Worm (Caenorhabditis elegans) whole organism, mixed stage, embryonic: ENCODE measurements around the gene gtf-2H1.

ENCODE experiments used
- M03D4.4 ChIP-seq: sonication (generic microtip); optimal IDR thresholded peaks from 2 replicates; lab custom pipeline; 2017; ENCODE audit warnings: mild to moderate bottlenecking, missing genetic modification characterization, missing compliant biosample characterization
- bed-3 ChIP-seq: fragments of 200-800 bp; sonication (Bioruptor generic); optimal IDR thresholded peaks from 3 replicates; lab custom pipeline; 2018; ENCODE audit warnings: mild to moderate bottlenecking, missing genetic modification characterization, moderate library complexity, missing compliant biosample characterization
- blmp-1 ChIP-seq: fragments of 150-350 bp; optimal IDR thresholded peaks from 2 replicates; lab custom pipeline; 2014; ENCODE audit warnings: missing biosample characterization, missing genetic modification characterization
- ceh-39 ChIP-seq: fragments of 150-350 bp; optimal IDR thresholded peaks from 2 replicates; lab custom pipeline; 2014; ENCODE audit warnings: missing biosample characterization, missing genetic modification characterization
- ceh-43 ChIP-seq: fragments of 200-800 bp; sonication (Bioruptor generic); optimal IDR thresholded peaks from 2 replicates; lab custom pipeline; 2018; ENCODE audit warnings: mild to moderate bottlenecking, missing genetic modification characterization, moderate library complexity, missing compliant biosample characterization
- ceh-83 ChIP-seq: fragments of 200-800 bp; sonication (Bioruptor generic); optimal IDR thresholded peaks from 2 replicates; lab custom pipeline; 2018; ENCODE audit warnings: mild to moderate bottlenecking, missing genetic modification characterization, missing compliant biosample characterization
- ces-1 ChIP-seq: fragments of 150-350 bp; optimal IDR thresholded peaks from 2 replicates; lab custom pipeline; 2014; ENCODE audit warnings: missing biosample characterization, missing genetic modification reagents, missing genetic modification characterization
- cnd-1 ChIP-seq: fragments of 200-800 bp; sonication (Bioruptor generic); optimal IDR thresholded peaks from 2 replicates; lab custom pipeline; 2018; ENCODE audit warnings: mild to moderate bottlenecking, missing genetic modification characterization, missing compliant biosample characterization
- drap-1 ChIP-seq: fragments of 200-800 bp; sonication (Bioruptor generic); optimal IDR thresholded peaks from 3 replicates; lab custom pipeline; 2018; ENCODE audit warnings: mild to moderate bottlenecking, missing genetic modification characterization, missing compliant biosample characterization
- elt-1 ChIP-seq: sonication (generic microtip); optimal IDR thresholded peaks from 2 replicates; lab custom pipeline; 2017; ENCODE audit warnings: missing genetic modification characterization, mild to moderate bottlenecking, missing compliant biosample characterization, antibody characterized with exemption, moderate library complexity, borderline replicate concordance; ENCODE audit not compliant: insufficient read depth
- elt-3 ChIP-seq: fragments of 150-350 bp; optimal IDR thresholded peaks from 2 replicates; lab custom pipeline; 2014; ENCODE audit warnings: missing biosample characterization, missing genetic modification characterization
- flh-1 ChIP-seq: fragments of 200-800 bp; sonication (Bioruptor generic); optimal IDR thresholded peaks from 2 replicates; lab custom pipeline; 2018; ENCODE audit warnings: mild to moderate bottlenecking, missing genetic modification characterization, moderate library complexity, missing compliant biosample characterization
- ham-2 ChIP-seq: fragments of 200-800 bp; sonication (Bioruptor generic); optimal IDR thresholded peaks from 2 replicates; lab custom pipeline; 2018; ENCODE audit warnings: mild to moderate bottlenecking, missing genetic modification characterization, missing compliant biosample characterization
- hlh-1 ChIP-seq: fragments of 150-350 bp; optimal IDR thresholded peaks from 2 replicates; lab custom pipeline; 2014; ENCODE audit warnings: missing biosample characterization, missing genetic modification reagents, missing genetic modification characterization
- lin-13 ChIP-seq: fragments of 150-350 bp; optimal IDR thresholded peaks from 2 replicates; lab custom pipeline; 2014; ENCODE audit warnings: missing biosample characterization, missing genetic modification characterization
- lin-32 ChIP-seq: fragments of 200-800 bp; sonication (Bioruptor generic); optimal IDR thresholded peaks from 2 replicates; lab custom pipeline; 2018; ENCODE audit warnings: mild to moderate bottlenecking, missing genetic modification characterization, missing compliant biosample characterization
- lsy-2 ChIP-seq: fragments of 150-350 bp; optimal IDR thresholded peaks from 2 replicates; lab custom pipeline; 2014; ENCODE audit warnings: missing biosample characterization, missing genetic modification characterization
- mab-5 ChIP-seq: fragments of 150-350 bp; optimal IDR thresholded peaks from 2 replicates; lab custom pipeline; 2014; ENCODE audit warnings: missing biosample characterization, missing genetic modification characterization
- mep-1 ChIP-seq: fragments of 150-350 bp; optimal IDR thresholded peaks from 2 replicates; lab custom pipeline; 2017; ENCODE audit warnings: missing biosample characterization, missing genetic modification reagents, missing genetic modification characterization, inconsistent platforms
- mls-2 ChIP-seq: sonication (generic microtip); optimal IDR thresholded peaks from 2 replicates; lab custom pipeline; 2016; ENCODE audit warnings: mild to moderate bottlenecking, missing genetic modification characterization, moderate library complexity, missing compliant biosample characterization
- nhr-12 ChIP-seq: fragments of 150-350 bp; optimal IDR thresholded peaks from 2 replicates; lab custom pipeline; 2014; ENCODE audit warnings: missing biosample characterization, missing genetic modification characterization
- nhr-2 ChIP-seq: fragments of 150-350 bp; optimal IDR thresholded peaks from 2 replicates; lab custom pipeline; 2014; ENCODE audit warnings: missing biosample characterization, missing genetic modification characterization
- nhr-237 ChIP-seq: fragments of 150-350 bp; optimal IDR thresholded peaks from 2 replicates; lab custom pipeline; 2014; ENCODE audit warnings: missing biosample characterization, missing genetic modification characterization
- nhr-28 ChIP-seq: fragments of 150-350 bp; optimal IDR thresholded peaks from 2 replicates; lab custom pipeline; 2014; ENCODE audit warnings: missing biosample characterization, missing genetic modification characterization
- nhr-76 ChIP-seq: sonication (generic microtip); optimal IDR thresholded peaks from 2 replicates; lab custom pipeline; 2017; ENCODE audit warnings: missing biosample characterization, missing genetic modification characterization
- pha-4 ChIP-seq: fragments of 150-350 bp; optimal IDR thresholded peaks from 2 replicates; lab custom pipeline; 2018; ENCODE audit warnings: missing biosample characterization, missing genetic modification reagents, missing genetic modification characterization
- sem-2 ChIP-seq: fragments of 200-800 bp; sonication (Bioruptor generic); optimal IDR thresholded peaks from 2 replicates; lab custom pipeline; 2018; ENCODE audit warnings: mild to moderate bottlenecking, missing genetic modification characterization, missing compliant biosample characterization
- snpc-4 ChIP-seq: fragments of 150-350 bp; optimal IDR thresholded peaks from 2 replicates; lab custom pipeline; 2014; ENCODE audit warnings: missing biosample characterization, missing genetic modification characterization
- sptf-1 ChIP-seq: sonication (generic microtip); optimal IDR thresholded peaks from 2 replicates; lab custom pipeline; 2017; ENCODE audit warnings: mild to moderate bottlenecking, missing genetic modification characterization, moderate library complexity, missing compliant biosample characterization
- tbx-8 ChIP-seq: fragments of 200-800 bp; sonication (Bioruptor generic); optimal IDR thresholded peaks from 2 replicates; lab custom pipeline; 2018; ENCODE audit warnings: mild to moderate bottlenecking, missing genetic modification characterization, moderate library complexity, missing compliant biosample characterization
- unc-120 ChIP-seq: sonication (generic microtip); optimal IDR thresholded peaks from 2 replicates; lab custom pipeline; 2017; ENCODE audit warnings: missing genetic modification characterization, missing compliant biosample characterization; ENCODE audit not compliant: poor library complexity, severe bottlenecking
- unc-39 ChIP-seq: fragments of 150-350 bp; optimal IDR thresholded peaks from 2 replicates; lab custom pipeline; 2014; ENCODE audit warnings: missing biosample characterization, missing genetic modification characterization
- unc-62 ChIP-seq: fragments of 150-350 bp; optimal IDR thresholded peaks from 2 replicates; lab custom pipeline; 2014; ENCODE audit warnings: missing biosample characterization, missing genetic modification reagents, missing genetic modification characterization
- zip-8 ChIP-seq: fragments of 150-350 bp; optimal IDR thresholded peaks from 2 replicates; lab custom pipeline; 2014; ENCODE audit warnings: missing biosample characterization, missing genetic modification characterization
- ztf-11 ChIP-seq: fragments of 150-350 bp; optimal IDR thresholded peaks from 2 replicates; lab custom pipeline; 2014; ENCODE audit warnings: missing biosample characterization, missing genetic modification characterization

The gtf-2H1 gene

DNA sequence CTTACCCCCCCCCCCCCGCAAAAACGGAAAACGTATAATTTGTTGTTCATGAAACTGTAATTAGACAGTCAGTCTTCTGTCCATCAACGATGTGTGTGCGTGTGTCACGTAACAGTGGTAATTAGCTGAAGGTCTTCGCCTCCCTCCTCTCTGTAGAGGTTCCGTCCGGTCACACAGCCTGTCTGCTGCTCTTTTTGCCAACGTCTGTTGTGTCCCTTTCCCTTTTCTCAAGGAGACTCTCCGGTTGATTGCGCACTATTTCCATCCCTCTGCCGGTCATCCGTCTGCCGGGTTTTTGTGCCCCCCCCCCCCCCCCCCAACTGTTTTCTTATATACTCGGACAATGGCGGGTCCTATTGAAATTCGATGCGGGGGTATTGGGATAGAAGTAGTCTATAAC lies 55.9 kb downstream of the gtf-2H1 start:
- TF ChIP-seq ham-2 (GFP tag; lab: Kevin White, UChicago): peak; percentile 29
- TF ChIP-seq elt-1 (tag; lab: Kevin White, UChicago): no peak
- no peak for TF ChIP-seq nhr-12 (tag; lab: Kevin White, UChicago)
- peak; percentile 81 for TF ChIP-seq ceh-43 (GFP tag; lab: Kevin White, UChicago)
- peak; percentile 56 for TF ChIP-seq ztf-11 (tag; lab: Kevin White, UChicago)
- TF ChIP-seq unc-120: no peak
- no peak for TF ChIP-seq mab-5 (tag; lab: Kevin White, UChicago)
- no peak for TF ChIP-seq nhr-237 (tag; lab: Kevin White, UChicago)
- TF ChIP-seq blmp-1: no peak
- no peak for TF ChIP-seq ces-1 (GFP tag; lab: Kevin White, UChicago)
- TF ChIP-seq lin-13: peak; percentile 27
- TF ChIP-seq unc-62: peak; percentile 65
- no peak for TF ChIP-seq mep-1 (tag; lab: Kevin White, UChicago)
- TF ChIP-seq cnd-1 (tag; lab: Kevin White, UChicago): peak; percentile 90
- TF ChIP-seq nhr-2 (tag; lab: Kevin White, UChicago): peak; percentile 99
- no peak for TF ChIP-seq nhr-76 (tag; lab: Kevin White, UChicago)
- peak; percentile 15 for TF ChIP-seq flh-1 (GFP tag; lab: Kevin White, UChicago)
- TF ChIP-seq elt-3 (tag; lab: Kevin White, UChicago): no peak
- no peak for TF ChIP-seq nhr-28 (tag; lab: Kevin White, UChicago)
- no peak for TF ChIP-seq sem-2
- peak; percentile 86 for TF ChIP-seq sptf-1 (tag; lab: Kevin White, UChicago)
- no peak for TF ChIP-seq pha-4 (tag; lab: Kevin White, UChicago)
- peak; percentile 6 for TF ChIP-seq tbx-8 (GFP tag; lab: Kevin White, UChicago)
- TF ChIP-seq bed-3 (GFP tag; lab: Kevin White, UChicago): no peak
- no peak for TF ChIP-seq hlh-1 (tag; lab: Kevin White, UChicago)
- TF ChIP-seq ceh-39 (tag; lab: Kevin White, UChicago): no peak
- peak; percentile 89 for TF ChIP-seq mls-2
- TF ChIP-seq ceh-83 (GFP tag; lab: Kevin White, UChicago): no peak
- no peak for TF ChIP-seq snpc-4 (tag; lab: Kevin White, UChicago)
- peak; percentile 59 for TF ChIP-seq lin-32
- no peak for TF ChIP-seq zip-8
- peak; percentile 14 for TF ChIP-seq M03D4.4 (tag; lab: Kevin White, UChicago)
- no peak for TF ChIP-seq unc-39 (tag; lab: Kevin White, UChicago)
- peak; percentile 46 for TF ChIP-seq drap-1 (GFP tag; lab: Kevin White, UChicago)
- TF ChIP-seq lsy-2 (tag; lab: Kevin White, UChicago): no peak
